Fruit fly (Drosophila melanogaster) whole organism, embryonic: ENCODE measurements around the gene Glut4EF.
A peak's percentile ranks its signal among the peaks of the same experiment; 100 is the strongest.

Experiments
- ATbp ChIP-seq: fragments of 200-800 bp; sonication (Bioruptor generic); optimal IDR thresholded peaks from 2 replicates; lab custom pipeline; 2017; ENCODE audit warnings: missing biosample characterization, mild to moderate bottlenecking, missing genetic modification characterization, missing genetic modification reagents
- Ada2b ChIP-seq: fragments of 200-800 bp; sonication (Bioruptor generic); IDR thresholded peaks from 2 replicates; pipeline ENCODE4 v1.3.6; 2022; ENCODE audit warnings: missing biosample characterization, missing genetic modification characterization
- CG10209 ChIP-seq: fragments of 200-800 bp; sonication (Bioruptor generic); optimal IDR thresholded peaks from 3 replicates; lab custom pipeline; 2017; ENCODE audit warnings: missing biosample characterization, mild to moderate bottlenecking, missing genetic modification characterization, missing genetic modification reagents
- CG10959 ChIP-seq: fragments of 200-800 bp; sonication (Bioruptor generic); IDR thresholded peaks from 2 replicates; pipeline ENCODE4 v1.3.6; 2022; ENCODE audit warnings: missing biosample characterization, missing genetic modification characterization
- CG11504 ChIP-seq: fragments of 200-800 bp; sonication (Bioruptor generic); optimal IDR thresholded peaks from 3 replicates; lab custom pipeline; 2019; ENCODE audit warnings: missing biosample characterization, mild to moderate bottlenecking, missing genetic modification characterization, moderate library complexity
- CG13424 ChIP-seq: fragments of 200-800 bp; sonication (Bioruptor generic); optimal IDR thresholded peaks from 2 replicates; lab custom pipeline; 2019; ENCODE audit warnings: missing biosample characterization, mild to moderate bottlenecking, missing genetic modification characterization, moderate library complexity
- CG14050 ChIP-seq: fragments of 200-800 bp; sonication (Bioruptor generic); IDR thresholded peaks from 3 replicates; pipeline ENCODE4 v1.3.6; 2022; ENCODE audit warnings: missing biosample characterization, missing genetic modification characterization
- CG14667 ChIP-seq: fragments of 200-800 bp; sonication (Bioruptor generic); IDR thresholded peaks from 2 replicates; pipeline ENCODE4 v1.3.6; 2022; ENCODE audit warnings: missing biosample characterization, missing genetic modification characterization
- CG15269 ChIP-seq: fragments of 200-800 bp; sonication (Bioruptor generic); optimal IDR thresholded peaks from 2 replicates; lab custom pipeline; 2018; ENCODE audit warnings: missing biosample characterization, mild to moderate bottlenecking, missing genetic modification characterization, moderate library complexity
- CG1529 ChIP-seq: fragments of 200-800 bp; sonication (Bioruptor generic); optimal IDR thresholded peaks from 3 replicates; lab custom pipeline; 2018; ENCODE audit warnings: missing biosample characterization, missing genetic modification characterization
- CG15601 ChIP-seq: fragments of 200-800 bp; sonication (Bioruptor generic); optimal IDR thresholded peaks from 3 replicates; lab custom pipeline; 2019; ENCODE audit warnings: missing biosample characterization, mild to moderate bottlenecking, missing genetic modification characterization, moderate library complexity
- CG17385 ChIP-seq: fragments of 200-800 bp; sonication (Bioruptor generic); optimal IDR thresholded peaks from 3 replicates; lab custom pipeline; 2018; ENCODE audit warnings: missing biosample characterization, mild to moderate bottlenecking, missing genetic modification characterization
- CG17802 ChIP-seq: fragments of 200-800 bp; sonication (Bioruptor generic); optimal IDR thresholded peaks from 2 replicates; lab custom pipeline; 2018; ENCODE audit warnings: missing biosample characterization, mild to moderate bottlenecking, missing genetic modification characterization, moderate library complexity
- CG18619 ChIP-seq: fragments of 200-800 bp; sonication (Bioruptor generic); optimal IDR thresholded peaks from 3 replicates; lab custom pipeline; 2017; ENCODE audit warnings: missing biosample characterization, mild to moderate bottlenecking, missing genetic modification characterization
- CG2678 ChIP-seq: fragments of 200-800 bp; sonication (Bioruptor generic); optimal IDR thresholded peaks from 3 replicates; lab custom pipeline; 2019; ENCODE audit warnings: missing biosample characterization, mild to moderate bottlenecking, missing genetic modification characterization, moderate library complexity
- CG31441 ChIP-seq: fragments of 200-800 bp; sonication (Bioruptor generic); IDR thresholded peaks from 2 replicates; pipeline ENCODE4 v1.3.6; 2022; ENCODE audit warnings: missing biosample characterization, missing genetic modification characterization
- CG6689 ChIP-seq: fragments of 200-800 bp; sonication (Bioruptor generic); IDR thresholded peaks from 2 replicates; pipeline ENCODE4 v1.3.6; 2022; ENCODE audit warnings: missing biosample characterization, missing genetic modification characterization
- CG6854 ChIP-seq: fragments of 200-800 bp; sonication (Bioruptor generic); optimal IDR thresholded peaks from 3 replicates; lab custom pipeline; 2017; ENCODE audit warnings: missing biosample characterization, mild to moderate bottlenecking, missing genetic modification characterization
- CG7556 ChIP-seq: fragments of 200-800 bp; sonication (Bioruptor generic); optimal IDR thresholded peaks from 2 replicates; lab custom pipeline; 2017; ENCODE audit warnings: missing biosample characterization, mild to moderate bottlenecking, missing genetic modification characterization
- CG7839 ChIP-seq: fragments of 200-800 bp; sonication (Bioruptor generic); optimal IDR thresholded peaks from 3 replicates; lab custom pipeline; 2018; ENCODE audit warnings: missing biosample characterization, mild to moderate bottlenecking, missing genetic modification characterization, moderate library complexity
- CG9727 ChIP-seq: fragments of 200-800 bp; sonication (Bioruptor generic); optimal IDR thresholded peaks from 3 replicates; lab custom pipeline; 2017; ENCODE audit warnings: missing biosample characterization, mild to moderate bottlenecking, missing genetic modification characterization
- CG9797 ChIP-seq: fragments of 200-800 bp; sonication (Bioruptor generic); optimal IDR thresholded peaks from 3 replicates; lab custom pipeline; 2018; ENCODE audit warnings: missing biosample characterization, mild to moderate bottlenecking, missing genetic modification characterization
- CG9932 ChIP-seq: fragments of 200-800 bp; sonication (Bioruptor generic); IDR thresholded peaks from 2 replicates; pipeline ENCODE4 v1.3.6; 2022; ENCODE audit warnings: missing biosample characterization, missing genetic modification characterization
- CTCF ChIP-seq: fragments of 200-800 bp; sonication (Bioruptor generic); optimal IDR thresholded peaks from 2 replicates; lab custom pipeline; 2017; ENCODE audit warnings: missing biosample characterization, mild to moderate bottlenecking, missing genetic modification characterization, moderate library complexity
- Chrac-16 ChIP-seq: fragments of 200-800 bp; sonication (Bioruptor generic); optimal IDR thresholded peaks from 3 replicates; lab custom pipeline; 2016; ENCODE audit warnings: missing biosample characterization, missing genetic modification characterization
- Dll ChIP-seq: fragments of 200-800 bp; sonication (Bioruptor generic); IDR thresholded peaks from 4 replicates; pipeline ENCODE4 v1.3.6; 2022; ENCODE audit warnings: missing biosample characterization, missing genetic modification characterization; ENCODE audit not compliant: partially characterized antibody
- Fer1 ChIP-seq: fragments of 200-800 bp; sonication (Bioruptor generic); optimal IDR thresholded peaks from 2 replicates; lab custom pipeline; 2017; ENCODE audit warnings: missing biosample characterization, mild to moderate bottlenecking, missing genetic modification characterization
- Hmr ChIP-seq: fragments of 200-800 bp; sonication (Bioruptor generic); optimal IDR thresholded peaks from 3 replicates; lab custom pipeline; 2017; ENCODE audit warnings: mild to moderate bottlenecking, missing biosample characterization, missing genetic modification reagents, missing genetic modification characterization
- Hr3 ChIP-seq: fragments of 200-800 bp; sonication (Bioruptor generic); optimal IDR thresholded peaks from 3 replicates; lab custom pipeline; 2016; ENCODE audit warnings: missing biosample characterization, missing genetic modification characterization
- Hr51 ChIP-seq, 2 experiments: fragments of 200-800 bp; sonication (Bioruptor generic); optimal IDR thresholded peaks; 2 replicates in 1 of 2; 3 replicates in 1 of 2; lab custom pipeline; 2016 to 2018; ENCODE audit warnings: missing biosample characterization in 2 of 2, missing genetic modification characterization in 2 of 2, mild to moderate bottlenecking in 1 of 2, moderate library complexity in 1 of 2
- Meics ChIP-seq: fragments of 200-800 bp; sonication (Bioruptor generic); optimal IDR thresholded peaks from 2 replicates; lab custom pipeline; 2017; ENCODE audit warnings: missing biosample characterization, mild to moderate bottlenecking, missing genetic modification characterization
- Oli ChIP-seq: fragments of 200-800 bp; sonication (Bioruptor generic); optimal IDR thresholded peaks from 2 replicates; lab custom pipeline; 2018; ENCODE audit warnings: missing biosample characterization, mild to moderate bottlenecking, missing genetic modification characterization, moderate library complexity
- Rfx ChIP-seq: fragments of 200-800 bp; sonication (Bioruptor generic); IDR thresholded peaks from 2 replicates; pipeline ENCODE4 v1.3.6; 2022; ENCODE audit warnings: missing biosample characterization, missing genetic modification characterization
- Xbp1 ChIP-seq: fragments of 200-800 bp; sonication (Bioruptor generic); optimal IDR thresholded peaks from 3 replicates; lab custom pipeline; 2016; ENCODE audit warnings: missing biosample characterization, mild to moderate bottlenecking, missing genetic modification characterization
- ap ChIP-seq: fragments of 200-800 bp; sonication (Bioruptor generic); IDR thresholded peaks from 2 replicates; pipeline ENCODE4 v1.3.6; 2022; ENCODE audit warnings: missing biosample characterization, missing genetic modification characterization
- az2 ChIP-seq: fragments of 200-800 bp; sonication (Bioruptor generic); optimal IDR thresholded peaks from 3 replicates; lab custom pipeline; 2016; ENCODE audit warnings: missing biosample characterization, missing genetic modification characterization
- cad ChIP-seq: fragments of >200 bp; optimal IDR thresholded peaks from 2 replicates; lab custom pipeline; 2017; ENCODE audit warnings: missing biosample characterization, missing genetic modification characterization
- cwo ChIP-seq: fragments of 200-800 bp; sonication (Bioruptor generic); optimal IDR thresholded peaks from 3 replicates; lab custom pipeline; 2017; ENCODE audit warnings: missing biosample characterization, missing genetic modification characterization, mild to moderate bottlenecking, moderate library complexity, missing genetic modification reagents
- gcm ChIP-seq: fragments of 200-800 bp; sonication (Bioruptor generic); optimal IDR thresholded peaks from 2 replicates; lab custom pipeline; 2019; ENCODE audit warnings: missing biosample characterization, mild to moderate bottlenecking, missing genetic modification characterization, moderate library complexity
- gem ChIP-seq: fragments of 200-800 bp; sonication (Bioruptor generic); optimal IDR thresholded peaks from 2 replicates; lab custom pipeline; 2019; ENCODE audit warnings: missing biosample characterization, mild to moderate bottlenecking, missing genetic modification characterization, moderate library complexity
- lab ChIP-seq: fragments of 200-800 bp; sonication (Bioruptor generic); optimal IDR thresholded peaks from 3 replicates; lab custom pipeline; 2017; ENCODE audit warnings: missing biosample characterization, missing genetic modification characterization, mild to moderate bottlenecking, moderate library complexity, missing genetic modification reagents
- nmo ChIP-seq: fragments of 200-800 bp; sonication (Bioruptor generic); optimal IDR thresholded peaks from 2 replicates; lab custom pipeline; 2018; ENCODE audit warnings: missing biosample characterization, mild to moderate bottlenecking, missing genetic modification characterization, moderate library complexity
- pan ChIP-seq, 4 experiments: fragments of >200 bp in 3 of 4; fragments of 200-800 bp in 1 of 4; sonication (Bioruptor generic) in 1 of 4; optimal IDR thresholded peaks in 3 of 4; IDR thresholded peaks in 1 of 4; 2 replicates each; pipeline versions ENCODE4 v1.3.6 to Lab custom; 2017 to 2022; ENCODE audit warnings: missing biosample characterization in 2 of 4, missing genetic modification characterization in 2 of 4, mixed read lengths in 1 of 4
- phol ChIP-seq: fragments of 200-800 bp; sonication (Bioruptor generic); optimal IDR thresholded peaks from 3 replicates; lab custom pipeline; 2018; ENCODE audit warnings: missing biosample characterization, mild to moderate bottlenecking, missing genetic modification characterization, moderate library complexity
- row ChIP-seq: fragments of 200-800 bp; sonication (Bioruptor generic); IDR thresholded peaks from 3 replicates; pipeline ENCODE4 v1.3.6; 2022; ENCODE audit warnings: missing biosample characterization, missing genetic modification characterization
- sob ChIP-seq: fragments of 200-800 bp; sonication (Bioruptor generic); IDR thresholded peaks from 2 replicates; pipeline ENCODE4 v1.3.6; 2022; ENCODE audit warnings: missing biosample characterization, missing genetic modification characterization
- tin ChIP-seq: fragments of 200-800 bp; sonication (Bioruptor generic); optimal IDR thresholded peaks from 3 replicates; lab custom pipeline; 2016; ENCODE audit warnings: missing biosample characterization, missing genetic modification characterization
- vvl ChIP-seq: fragments of 200-800 bp; sonication (Bioruptor generic); IDR thresholded peaks from 2 replicates; pipeline ENCODE4 v1.3.6; 2022; ENCODE audit warnings: missing biosample characterization, missing genetic modification characterization
- zf30C ChIP-seq: fragments of 200-800 bp; sonication (Bioruptor generic); optimal IDR thresholded peaks from 3 replicates; lab custom pipeline; 2018; ENCODE audit warnings: missing biosample characterization, mild to moderate bottlenecking, missing genetic modification characterization

Glut4EF gene

DNA sequence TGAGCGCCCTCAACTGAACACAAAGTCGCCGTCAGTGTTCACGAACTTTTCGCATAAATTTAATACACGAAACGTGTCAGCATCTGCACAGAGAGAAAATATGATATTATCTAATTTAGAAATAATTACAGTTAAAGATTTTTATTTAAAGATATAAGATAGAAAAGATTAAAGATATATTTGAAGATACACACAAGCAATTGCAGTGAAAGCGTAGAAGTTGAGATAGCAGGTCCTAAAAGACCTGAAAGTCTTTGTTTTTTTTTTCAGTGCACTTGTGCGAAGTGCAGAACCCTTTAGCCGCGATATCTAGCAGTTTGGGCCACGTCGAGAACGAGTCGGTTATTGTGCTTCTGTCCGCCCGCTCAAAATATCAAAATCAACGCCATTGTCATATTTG, 103.0 kb downstream of the Glut4EF start:
- TF ChIP-seq CG10209 (peak; percentile 38), row (GFP tag; lab: Robert Waterston, UW) (peak; percentile 54), Chrac-16 (peak; percentile 4), Hmr (peak; percentile 31), cad (GFP tag; lab: Kevin White, UChicago) (no peak), CG10959 (GFP tag; lab: Robert Waterston, UW) (no peak), CG6689 (0 out of 2 replicates have a peak, but pooled peaks have one; percentile 37), CTCF (GFP tag; lab: Kevin White, UChicago) (no peak), phol (tag; lab: Kevin White, UChicago) (peak; percentile 10), CG9932 (GFP tag; lab: Robert Waterston, UW) (0 out of 2 replicates have a peak, but pooled peaks have one; percentile 24), CG17802 (no peak), CG15269 (tag; lab: Kevin White, UChicago) (peak; percentile 46), CG9727 (peak; percentile 26), CG9797 (no peak), CG31441 (GFP tag; lab: Robert Waterston, UW) (0 out of 2 replicates have a peak, but pooled peaks have one; percentile 28), CG7556 (GFP tag; lab: Kevin White, UChicago) (peak; percentile 29), ap (GFP tag; lab: Robert Waterston, UW) (no peak), Hr51 (GFP tag; optimal IDR thresholded peaks at IDR 0.05; lab: Kevin White, UChicago) (peak in 1 of 2 experiments; percentile 55), CG7839 (tag; lab: Kevin White, UChicago) (peak; percentile 39), CG14667 (no peak), Rfx (peak; percentile 35; the same call in 1 of the 2 replicates), CG18619 (GFP tag; lab: Kevin White, UChicago) (peak; percentile 21), CG14050 (peak; percentile 17; the same call in 1 of the 3 replicates), gem (tag; lab: Kevin White, UChicago) (peak; percentile 55), Fer1 (GFP tag; lab: Kevin White, UChicago) (peak; percentile 41), CG13424 (peak; percentile 12), CG15601 (no peak), Meics (GFP tag; lab: Kevin White, UChicago) (peak; percentile 46), CG17385 (peak; percentile 13), Ada2b (GFP tag; lab: Robert Waterston, UW) (0 out of 2 replicates have a peak, but pooled peaks have one; percentile 22), lab (GFP tag; lab: Kevin White, UChicago) (peak; percentile 39), zf30C (peak; percentile 12), CG11504 (peak; percentile 51), vvl (GFP tag; lab: Robert Waterston, UW) (peak; percentile 20; the same call in 1 of the 2 replicates), cwo (GFP tag; lab: Kevin White, UChicago) (peak; percentile 27), Hr3 (GFP tag; lab: Kevin White, UChicago) (peak; percentile 5), tin (GFP tag; lab: Kevin White, UChicago) (peak; percentile 4), CG2678 (tag; lab: Kevin White, UChicago) (peak; percentile 46), az2 (GFP tag; lab: Kevin White, UChicago) (peak; percentile 11), Oli (tag; lab: Kevin White, UChicago) (peak; percentile 29), CG6854 (peak; percentile 10), pan (optimal IDR thresholded peaks at IDR 0.05; lab: Kevin White, UChicago) (no peak), pan (GFP tag; optimal IDR thresholded peaks at IDR 0.05 in 1 of 2, IDR thresholded peaks at IDR 0.05 in 1 of 2) (peak in 1 of 2 experiments; percentile 26), Dll (GFP tag; lab: Robert Waterston, UW) (no peak), gcm (GFP tag; lab: Kevin White, UChicago) (no peak), sob (GFP tag; lab: Robert Waterston, UW) (0 out of 2 replicates have a peak, but pooled peaks have one; percentile 36), nmo (GFP tag; lab: Kevin White, UChicago) (peak; percentile 10), Xbp1 (GFP tag; lab: Kevin White, UChicago) (peak; percentile 46), CG1529 (GFP tag; lab: Kevin White, UChicago) (no peak), ATbp (peak; percentile 7)
